Fruit fly (Drosophila melanogaster) whole organism, embryonic: Measurements from ENCODE around the gene Atg8b.

Experiments used
- CG17359 ChIP-seq: fragments of 200-800 bp; sonication (Bioruptor generic); optimal IDR thresholded peaks from 3 replicates; lab custom pipeline; 2018; ENCODE audit warnings: missing biosample characterization, mild to moderate bottlenecking, missing genetic modification characterization, moderate library complexity
- so ChIP-seq: fragments of 200-800 bp; sonication (Bioruptor generic); IDR thresholded peaks from 3 replicates; pipeline ENCODE4 v1.3.6; 2022; ENCODE audit warnings: missing biosample characterization, missing genetic modification characterization

- TF ChIP-seq CG17359 (tag; lab: Kevin White, UChicago) (no peak), so (no peak)
Observed at dm6 chr3R:17704538-17704854, 20.4 kb downstream of the Atg8b start.
